Fruit fly (Drosophila melanogaster) S2 (cell line): ENCODE results near the gene CG31300.

Experiments used
- CG8478 ChIP-seq: fragments of >200 bp; optimal IDR thresholded peaks from 2 replicates; lab custom pipeline; 2018
- CTCF ChIP-seq, 2 experiments: fragments of >200 bp; optimal IDR thresholded peaks; 2 replicates each; lab custom pipeline; 2018

Gene CG31300

dm6 chr3R:25283209-25283670, at the start of gene CG31300:
Gene CG31300, plus strand, starts transcription at chr3R:25283620.
- TF ChIP-seq CG8478 (lab: Kevin White, UChicago) (no peak), CTCF (optimal IDR thresholded peaks at IDR 0.05; lab: Kevin White, UChicago) (no peak)

DNA sequence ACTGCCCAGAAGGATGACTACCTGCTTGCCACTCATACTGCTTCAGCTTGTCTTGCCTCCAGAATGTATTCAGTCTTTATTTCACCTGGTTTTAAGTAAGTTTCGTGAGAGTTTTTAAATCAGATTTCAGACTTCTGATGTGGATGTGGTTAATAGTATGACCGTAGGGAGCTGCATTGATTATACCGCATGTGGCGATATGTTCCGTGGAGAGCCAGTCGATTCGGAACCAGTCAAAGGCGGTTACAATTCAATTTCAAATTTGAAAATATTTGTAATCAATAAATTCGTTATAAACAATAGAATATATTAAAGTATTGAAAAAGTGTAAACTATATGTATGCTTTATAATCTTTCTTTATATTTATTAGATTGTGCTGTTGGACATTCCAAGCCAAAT, 48.1 kb upstream of the CG31300 start, which contains the start of gene Sil1:
Gene Sil1, minus strand, starts transcription at position 168 of the 400 bp plus-strand sequence.
- no peak for TF ChIP-seq CG8478 (lab: Kevin White, UChicago)
- TF ChIP-seq CTCF (optimal IDR thresholded peaks at IDR 0.05; lab: Kevin White, UChicago): peak in 1 of 2 experiments; percentile 8

dm6 chr3R:25236121-25236520, 47.3 kb upstream of the CG31300 start:
- no peak for TF ChIP-seq CTCF (optimal IDR thresholded peaks at IDR 0.05; lab: Kevin White, UChicago)
- TF ChIP-seq CG8478 (lab: Kevin White, UChicago): no peak

- TF ChIP-seq CTCF (optimal IDR thresholded peaks at IDR 0.05; lab: Kevin White, UChicago): no peak
- TF ChIP-seq CG8478 (lab: Kevin White, UChicago): no peak
These were observed 46.1 kb upstream of the CG31300 start, which contains the start of gene Jhbp7 for dm6 chr3R:25237314-25237713. Gene Jhbp7, plus strand, starts transcription at chr3R:25237614.

- TF ChIP-seq CTCF (optimal IDR thresholded peaks at IDR 0.05; lab: Kevin White, UChicago) (no peak), CG8478 (lab: Kevin White, UChicago) (no peak)
These were observed 44.4 kb upstream of the CG31300 start for dm6 chr3R:25238771-25239700.

DNA sequence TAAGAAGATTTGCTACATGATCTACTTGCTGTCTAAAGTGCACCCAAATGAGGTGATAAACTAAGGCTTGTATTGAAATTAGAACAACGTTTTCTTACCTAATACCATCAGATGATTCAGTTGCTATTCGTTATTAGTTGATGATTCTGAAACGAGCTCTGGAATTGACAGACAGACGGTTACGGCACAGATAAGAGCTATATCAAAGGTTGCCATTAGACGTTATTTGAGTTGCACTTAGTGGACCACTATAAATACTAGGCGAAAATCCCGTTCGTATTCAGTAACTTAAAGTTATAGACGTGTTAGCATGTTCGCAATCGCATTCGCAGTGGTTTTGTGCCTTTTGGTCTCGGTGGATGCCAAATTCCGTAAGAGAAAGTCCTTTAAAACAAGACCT, 43.5 kb upstream of the CG31300 start, which contains the start of gene to:
Gene to, plus strand, starts transcription at position 301 of the 400 bp plus-strand sequence.
- TF ChIP-seq CG8478 (lab: Kevin White, UChicago): no peak
- no peak for TF ChIP-seq CTCF (optimal IDR thresholded peaks at IDR 0.05; lab: Kevin White, UChicago)

dm6 chr3R:25241507-25242070, 41.8 kb upstream of the CG31300 start, which contains the start of gene CG11854:
Gene CG11854, plus strand, starts transcription at chr3R:25242020.
- TF ChIP-seq CG8478 (lab: Kevin White, UChicago) (no peak), CTCF (optimal IDR thresholded peaks at IDR 0.05; lab: Kevin White, UChicago) (no peak)

DNA sequence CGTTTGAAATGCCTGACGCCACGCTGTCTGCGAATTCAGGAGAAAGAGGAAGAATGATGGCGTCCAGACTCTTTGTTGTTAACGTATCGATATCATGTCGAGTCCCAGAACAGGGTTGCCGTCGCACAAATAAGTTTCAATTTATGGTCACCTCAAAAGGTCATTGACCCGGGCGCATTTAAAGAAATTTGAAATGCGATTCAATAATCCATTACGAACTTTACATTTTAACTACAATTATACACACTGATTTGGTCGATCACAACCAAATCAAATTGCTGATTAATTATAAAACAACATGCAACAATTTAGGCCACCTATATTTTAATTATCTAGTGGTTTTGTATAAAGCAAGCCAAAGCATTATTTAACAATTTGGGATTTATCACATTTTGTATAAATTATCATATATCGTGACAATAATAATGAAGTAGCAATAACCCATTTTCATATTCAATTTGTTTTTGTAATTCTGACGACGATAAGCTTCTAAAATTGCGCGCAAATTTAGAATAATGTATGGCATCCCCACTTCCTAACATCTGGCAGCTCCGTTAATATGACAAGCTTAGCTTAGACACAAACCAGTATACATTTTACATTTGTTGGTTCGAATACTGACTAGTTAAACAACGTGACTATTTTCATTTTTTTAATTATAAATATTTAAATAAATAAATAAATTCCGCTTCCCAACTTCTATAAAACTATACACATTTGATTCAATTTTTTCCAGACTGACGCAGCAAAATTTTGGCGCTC, 38.2 kb upstream of the CG31300 start, which contains the start of gene bam:
Gene bam, minus strand, starts transcription at position 58 of the 762 bp plus-strand sequence.
- no peak for TF ChIP-seq CG8478 (lab: Kevin White, UChicago)
- TF ChIP-seq CTCF (optimal IDR thresholded peaks at IDR 0.05; lab: Kevin White, UChicago): peak; percentile 34 to 61

DNA sequence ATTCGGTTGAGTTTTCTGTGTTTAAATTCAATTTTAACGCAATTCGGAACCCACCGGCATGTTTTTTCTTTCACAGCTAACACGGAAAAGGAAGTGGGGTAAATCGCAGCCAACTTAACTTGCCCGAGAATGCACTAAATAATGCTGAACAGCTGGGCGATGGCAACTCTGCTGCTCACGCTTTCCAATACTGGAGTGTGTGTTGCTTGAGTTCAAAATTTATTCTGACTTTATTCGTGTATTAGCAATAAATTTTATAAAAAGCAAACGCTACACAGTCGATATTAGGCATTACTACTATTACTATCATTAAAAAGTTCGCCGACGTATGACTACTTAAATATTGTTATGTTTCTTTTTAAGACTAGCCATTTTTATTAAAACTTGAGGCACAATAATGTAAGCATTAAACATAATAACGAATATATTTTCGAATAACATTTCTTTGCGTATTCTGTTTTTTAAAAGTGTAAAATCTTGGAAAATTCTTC, 36.0 kb upstream of the CG31300 start, which contains the start of the genes RpS27 and Nup37:
Gene RpS27, minus strand, starts transcription at position 136 of the 491 bp plus-strand sequence.
Gene Nup37, plus strand, starts transcription at position 280 of the 491 bp plus-strand sequence.
- peak in 1 of 2 experiments; percentile 31 for TF ChIP-seq CTCF (optimal IDR thresholded peaks at IDR 0.05; lab: Kevin White, UChicago)
- TF ChIP-seq CG8478 (lab: Kevin White, UChicago): no peak

DNA sequence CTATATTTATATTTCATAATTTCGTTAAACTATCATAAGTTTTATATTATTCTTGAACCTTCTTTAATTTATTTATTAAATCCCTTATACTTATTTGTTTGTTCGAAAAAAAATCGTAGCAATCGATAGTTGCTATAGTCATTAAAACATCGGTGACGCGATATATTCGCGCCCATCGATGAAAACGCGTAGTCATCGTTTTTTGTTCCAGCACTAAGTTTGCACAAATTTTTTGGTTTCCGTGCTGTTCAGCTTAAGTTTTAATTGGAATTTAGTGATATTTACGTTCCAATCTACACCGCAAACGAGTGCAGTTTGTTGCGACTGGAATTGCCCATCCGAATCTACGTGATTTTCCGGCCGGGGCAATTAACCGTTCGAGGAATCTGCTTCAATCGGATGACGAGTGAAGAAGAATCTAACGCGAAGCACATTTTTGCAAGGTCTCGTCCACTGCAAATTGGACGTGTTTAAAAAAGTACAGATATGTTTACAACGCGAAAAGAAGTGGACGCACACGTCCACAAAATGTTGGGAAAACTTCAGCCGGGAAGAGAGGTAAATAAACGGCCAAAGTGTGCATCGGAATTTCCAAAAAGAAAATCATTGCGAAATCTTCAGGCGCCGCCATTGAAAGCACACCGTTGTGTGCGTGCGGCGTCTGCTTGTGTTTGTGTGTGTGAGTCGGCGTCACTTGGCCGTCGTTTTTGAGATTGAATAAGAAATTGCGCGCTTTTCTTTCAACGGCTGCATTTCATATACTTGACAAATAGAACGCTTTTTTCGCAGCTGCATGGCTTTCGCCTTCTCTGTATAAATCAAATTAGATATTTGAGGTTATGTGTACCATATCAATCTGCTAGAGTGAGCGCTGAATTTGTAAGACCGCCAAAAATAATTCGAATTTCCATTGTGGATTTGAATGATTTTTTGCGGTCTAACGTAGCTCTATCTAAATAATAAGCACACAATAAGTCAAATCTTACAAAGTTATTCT, 34.0 kb upstream of the CG31300 start, which contains the start of gene Nup358:
Gene Nup358, plus strand, starts transcription at position 204 of the 997 bp plus-strand sequence.
- no peak for TF ChIP-seq CG8478 (lab: Kevin White, UChicago)
- TF ChIP-seq CTCF (optimal IDR thresholded peaks at IDR 0.05; lab: Kevin White, UChicago): peak; percentile 8 to 30

dm6 chr3R:25258628-25259240, 24.7 kb upstream of the CG31300 start, which contains the start of gene CG11857:
Gene CG11857, plus strand, starts transcription at chr3R:25258898.
- TF ChIP-seq CTCF (optimal IDR thresholded peaks at IDR 0.05; lab: Kevin White, UChicago) (peak; percentile 7 to 17), CG8478 (lab: Kevin White, UChicago) (no peak)

dm6 chr3R:25260670-25261069, 22.8 kb upstream of the CG31300 start:
- no peak for TF ChIP-seq CG8478 (lab: Kevin White, UChicago)
- TF ChIP-seq CTCF (optimal IDR thresholded peaks at IDR 0.05; lab: Kevin White, UChicago): no peak
